Fruit fly (Drosophila melanogaster): ENCODE measurements around the gene CG8475.

The CG8475 gene

DNA sequence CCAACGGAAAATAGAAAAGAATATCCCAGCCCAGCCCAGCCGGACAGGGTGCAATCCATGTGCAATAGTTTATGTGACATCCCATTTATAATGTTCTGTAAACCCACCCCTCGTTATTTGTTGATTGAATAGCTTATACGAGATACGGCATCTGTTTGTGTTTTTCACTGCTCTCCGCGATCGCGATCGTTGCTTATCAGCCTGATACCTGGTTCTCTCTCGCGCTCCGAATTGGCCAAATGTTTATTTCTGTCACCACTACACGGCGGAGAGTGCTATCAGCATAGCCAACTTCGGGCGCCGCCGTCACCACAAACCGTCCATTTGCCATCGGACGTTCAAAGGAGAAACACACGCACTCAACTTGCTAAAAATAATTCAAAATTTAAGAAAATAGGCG is 17.3 kb upstream of the CG8475 start, which contains the start of gene CG8353 (continued):
- no peak for TF ChIP-seq phol (tag; optimal IDR thresholded peaks at IDR 0.05)
- TF ChIP-seq CG13775 (GFP tag; optimal IDR thresholded peaks at IDR 0.05) = no peak
- no peak for TF ChIP-seq ewg (GFP tag; optimal IDR thresholded peaks at IDR 0.05)
- TF ChIP-seq CG1529 (GFP tag; optimal IDR thresholded peaks at IDR 0.05) = no peak
- no peak for TF ChIP-seq CG9876 (GFP tag; optimal IDR thresholded peaks at IDR 0.05)
- TF ChIP-seq stwl (tag; optimal IDR thresholded peaks at IDR 0.05) = no peak
- TF ChIP-seq lmd (GFP tag; IDR thresholded peaks at IDR 0.05) = no peak
- TF ChIP-seq CG3281 (GFP tag; optimal IDR thresholded peaks at IDR 0.05) = no peak
- TF ChIP-seq Optix (GFP tag; IDR thresholded peaks at IDR 0.05) = no peak
- TF ChIP-seq chn (GFP tag; optimal IDR thresholded peaks at IDR 0.05) = no peak
- no peak for TF ChIP-seq CG31441 (GFP tag; IDR thresholded peaks at IDR 0.05)
- no peak for TF ChIP-seq CG6175 (GFP tag; IDR thresholded peaks at IDR 0.05)
- TF ChIP-seq Hr39 (optimal IDR thresholded peaks at IDR 0.05) = no peak
- TF ChIP-seq Asciz (GFP tag; optimal IDR thresholded peaks at IDR 0.05) = no peak
- no peak for TF ChIP-seq CG13424 (tag; optimal IDR thresholded peaks at IDR 0.05)
- no peak for TF ChIP-seq toy (GFP tag; IDR thresholded peaks at IDR 0.05)
- no peak for TF ChIP-seq CG14965 (GFP tag; optimal IDR thresholded peaks at IDR 0.05; ENCODE audit: borderline replicate concordance)
- TF ChIP-seq Meics (GFP tag; optimal IDR thresholded peaks at IDR 0.05) = no peak
- TF ChIP-seq CG15479 (GFP tag; optimal IDR thresholded peaks at IDR 0.05) = no peak
- TF ChIP-seq CG10959 (GFP tag; IDR thresholded peaks at IDR 0.05) = no peak
- TF ChIP-seq Trl (optimal IDR thresholded peaks at IDR 0.05) = peak in 1 of 2 experiments; percentile 62
- no peak for TF ChIP-seq Trl (GFP tag; optimal IDR thresholded peaks at IDR 0.05)
- TF ChIP-seq CG1602 (GFP tag; optimal IDR thresholded peaks at IDR 0.05) = no peak
- peak; percentile 30 for TF ChIP-seq CG10543 (GFP tag; optimal IDR thresholded peaks at IDR 0.05)
- no peak for TF ChIP-seq Chrac-16 (GFP tag; optimal IDR thresholded peaks at IDR 0.05)
- TF ChIP-seq CG10431 (GFP tag; optimal IDR thresholded peaks at IDR 0.05) = no peak
- TF ChIP-seq CG8290 (GFP tag; optimal IDR thresholded peaks at IDR 0.05) = no peak
- no peak for TF ChIP-seq CG8290 (tag; optimal IDR thresholded peaks at IDR 0.05)
- no peak; the same call in 1 of the 2 replicates for TF ChIP-seq Bgb (GFP tag; IDR thresholded peaks at IDR 0.05; ENCODE audit: partially characterized antibody)
- TF ChIP-seq Oli (tag; optimal IDR thresholded peaks at IDR 0.05) = no peak
- TF ChIP-seq Drgx (GFP tag; IDR thresholded peaks at IDR 0.05) = peak; percentile 15; the same call in 1 of the 2 replicates
- no peak for TF ChIP-seq H2.0 (GFP tag; IDR thresholded peaks at IDR 0.05)
- no peak for TF ChIP-seq abd-A (tag; optimal IDR thresholded peaks at IDR 0.05)
- TF ChIP-seq tio (GFP tag; optimal IDR thresholded peaks at IDR 0.05) = no peak
- TF ChIP-seq pros (GFP tag; optimal IDR thresholded peaks at IDR 0.05) = peak; percentile 33
- peak; percentile 71 for TF ChIP-seq wek (GFP tag; optimal IDR thresholded peaks at IDR 0.05)
- no peak for TF ChIP-seq jing (GFP tag; optimal IDR thresholded peaks at IDR 0.05)
- TF ChIP-seq ash1 (GFP tag; optimal IDR thresholded peaks at IDR 0.05) = no peak
- TF ChIP-seq CG14860 (GFP tag; IDR thresholded peaks at IDR 0.05; ENCODE audit: partially characterized antibody) = no peak
- TF ChIP-seq exex (tag; optimal IDR thresholded peaks at IDR 0.05) = peak; percentile 52
- TF ChIP-seq CG17385 (GFP tag; optimal IDR thresholded peaks at IDR 0.05) = no peak
- TF ChIP-seq tap (tag; optimal IDR thresholded peaks at IDR 0.05) = no peak
- no peak for TF ChIP-seq eyg (GFP tag; optimal IDR thresholded peaks at IDR 0.05)
- peak; percentile 27 for TF ChIP-seq CG6854 (GFP tag; optimal IDR thresholded peaks at IDR 0.05)
- TF ChIP-seq CG18262 (tag; optimal IDR thresholded peaks at IDR 0.05) = no peak
- TF ChIP-seq GATAe (GFP tag; conservative IDR thresholded peaks at IDR 0.05) = peak; percentile 54; the same call in 1 of the 2 replicates
- TF ChIP-seq vvl (GFP tag; IDR thresholded peaks at IDR 0.05) = no peak
- no peak for TF ChIP-seq ara (GFP tag; IDR thresholded peaks at IDR 0.05)
- no peak for TF ChIP-seq Xbp1 (GFP tag; optimal IDR thresholded peaks at IDR 0.05)
- no peak for TF ChIP-seq CG13894 (tag; optimal IDR thresholded peaks at IDR 0.05)
- TF ChIP-seq Dfd (GFP tag; optimal IDR thresholded peaks at IDR 0.05) = no peak
- TF ChIP-seq CG11695 (GFP tag; IDR thresholded peaks at IDR 0.05) = no peak
- no peak for TF ChIP-seq CG33213 (GFP tag; optimal IDR thresholded peaks at IDR 0.05)
